Fruit fly (Drosophila melanogaster): ENCODE results near the gene CG10317.

dm6 chr3R:16403023-16403733, 32.8 kb upstream of the CG10317 start, which contains the start of gene ss:
- TF ChIP-seq D1 (tag; optimal IDR thresholded peaks at IDR 0.05) (no peak), CG32121 (GFP tag; IDR thresholded peaks at IDR 0.05) (no peak), CG10348 (GFP tag; IDR thresholded peaks at IDR 0.05) (no peak), EcR (GFP tag; optimal IDR thresholded peaks at IDR 0.05) (no peak), CG12605 (GFP tag; IDR thresholded peaks at IDR 0.05) (no peak), CG13204 (GFP tag; optimal IDR thresholded peaks at IDR 0.05) (peak; percentile 20), fd96Ca (GFP tag; IDR thresholded peaks at IDR 0.05) (no peak), CG8159 (tag; optimal IDR thresholded peaks at IDR 0.05) (no peak), CG8301 (tag; optimal IDR thresholded peaks at IDR 0.05) (no peak), gl (tag; optimal IDR thresholded peaks at IDR 0.05) (no peak), Ets98B (GFP tag; IDR thresholded peaks at IDR 0.05) (no peak), CG17806 (tag; optimal IDR thresholded peaks at IDR 0.05) (no peak)

All from whole organism, pupa.